Worm (Caenorhabditis elegans) whole organism, young adult: ENCODE results near the gene fic-1.
"Not testable (repeated sequence)": the region's sequence is repeated elsewhere in the genome, so short reads cannot be mapped to it uniquely, and the experiment has no call there.

ENCODE experiments used
- F52B5.7 ChIP-seq: sonication (generic microtip); optimal IDR thresholded peaks from 2 replicates; lab custom pipeline; 2016; ENCODE audit warnings: mild to moderate bottlenecking, missing genetic modification characterization, missing compliant biosample characterization
- F55B11.4 ChIP-seq: sonication (generic microtip); optimal IDR thresholded peaks from 2 replicates; lab custom pipeline; 2016; ENCODE audit warnings: missing compliant biosample characterization, missing genetic modification characterization, borderline replicate concordance; ENCODE audit not compliant: insufficient read depth
- lin-40 ChIP-seq: sonication (generic microtip); optimal IDR thresholded peaks from 2 replicates; lab custom pipeline; 2016; ENCODE audit warnings: missing genetic modification characterization, mild to moderate bottlenecking, missing compliant biosample characterization, missing genotype, missing genetic modification reagents
- snpc-1.3 ChIP-seq: sonication (generic microtip); optimal IDR thresholded peaks from 2 replicates; lab custom pipeline; 2017; ENCODE audit warnings: missing genetic modification characterization, mild to moderate bottlenecking, missing compliant biosample characterization, antibody characterized with exemption, moderate library complexity, missing genotype, missing genetic modification reagents; ENCODE audit not compliant: insufficient read depth
- sptf-2 ChIP-seq: fragments of 200-800 bp; sonication (Bioruptor generic); optimal IDR thresholded peaks from 2 replicates; lab custom pipeline; 2018; ENCODE audit warnings: mild to moderate bottlenecking, missing genetic modification characterization, missing compliant biosample characterization
- unc-62 ChIP-seq: fragments of 150-350 bp; optimal IDR thresholded peaks from 2 replicates; lab custom pipeline; 2014; ENCODE audit warnings: missing biosample characterization, missing genetic modification reagents, missing genetic modification characterization

DNA sequence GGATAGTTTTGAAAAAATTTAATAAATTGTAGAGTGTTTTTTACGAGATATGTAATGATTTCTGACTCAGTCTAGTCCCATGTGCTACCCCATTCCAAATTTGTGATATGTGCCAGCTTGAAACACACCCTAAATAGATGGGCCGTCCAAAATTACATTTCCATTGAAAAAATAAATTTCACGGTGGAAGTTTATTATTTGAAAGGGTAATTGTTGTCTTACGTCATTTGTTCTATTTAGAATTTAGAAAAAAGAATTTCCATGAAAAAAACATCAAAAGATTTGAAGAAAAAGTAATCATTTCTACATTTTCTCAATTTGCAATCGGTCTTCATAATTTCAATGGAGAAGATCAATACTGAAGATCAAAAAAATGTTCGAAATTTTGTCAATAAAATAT, 17.7 kb downstream of the fic-1 start, which contains the start of gene Y69E1A.4:
- not testable (repeated sequence) for TF ChIP-seq unc-62 (GFP tag; lab: Kevin White, UChicago); F55B11.4; snpc-1.3 (tag; lab: Kevin White, UChicago); F52B5.7; sptf-2; lin-40 (tag; lab: Kevin White, UChicago)
